Worm (Caenorhabditis elegans) whole organism, dauer: ENCODE measurements around the gene nhr-135.
"Not testable (repeated sequence)": the region's sequence is repeated elsewhere in the genome, so short reads cannot be mapped to it uniquely, and the experiment has no call there.

Experiments used
- unc-62 ChIP-seq: sonication (generic microtip); optimal IDR thresholded peaks from 2 replicates; lab custom pipeline; 2017; ENCODE audit warnings: missing biosample characterization, missing genetic modification reagents, missing genetic modification characterization

The nhr-135 gene

DNA sequence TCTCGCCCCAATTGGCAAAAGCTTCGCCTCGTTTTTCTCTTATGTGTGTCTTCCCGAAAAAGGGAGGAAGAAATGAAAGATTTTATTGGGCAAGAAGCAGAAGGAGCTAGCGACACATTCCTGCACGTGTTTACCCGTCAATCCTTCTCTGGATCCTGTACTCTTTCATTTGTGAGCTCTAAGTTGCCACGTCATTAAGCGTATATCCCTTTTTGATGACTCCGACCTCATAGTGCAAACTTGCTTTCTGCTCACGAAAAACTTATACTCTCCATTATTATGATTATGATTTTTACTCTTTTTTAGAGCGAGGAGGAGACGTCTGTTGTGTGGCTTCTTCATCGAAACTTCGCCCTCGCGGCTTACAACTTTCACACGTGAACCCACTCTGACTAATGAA is 21.3 kb downstream of the nhr-135 start, which contains the start of gene F27B10.1:
F27B10.1 (plus strand) TSS at position 301 of the 400 bp plus-strand sequence.
- TF ChIP-seq unc-62, result no peak

DNA sequence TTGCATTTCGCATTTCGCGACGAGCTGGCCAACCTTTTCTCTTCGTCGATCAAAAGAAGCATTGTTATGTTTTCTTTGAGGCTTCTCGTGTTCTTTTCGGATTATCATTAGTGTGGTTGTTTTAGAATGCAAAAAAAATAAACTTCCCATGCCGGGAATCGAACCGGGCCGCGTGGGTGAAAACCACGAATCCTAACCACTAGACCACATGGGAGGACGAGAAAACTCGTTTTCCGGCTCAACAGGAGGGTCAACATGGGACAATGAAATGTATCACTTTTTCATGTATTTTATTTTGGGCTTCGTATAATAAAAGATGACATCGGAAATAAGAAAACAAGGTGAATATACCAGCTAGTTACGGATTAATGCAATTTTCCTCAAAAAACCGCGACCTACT is 24.0 kb downstream of the nhr-135 start:
- no peak for TF ChIP-seq unc-62

DNA sequence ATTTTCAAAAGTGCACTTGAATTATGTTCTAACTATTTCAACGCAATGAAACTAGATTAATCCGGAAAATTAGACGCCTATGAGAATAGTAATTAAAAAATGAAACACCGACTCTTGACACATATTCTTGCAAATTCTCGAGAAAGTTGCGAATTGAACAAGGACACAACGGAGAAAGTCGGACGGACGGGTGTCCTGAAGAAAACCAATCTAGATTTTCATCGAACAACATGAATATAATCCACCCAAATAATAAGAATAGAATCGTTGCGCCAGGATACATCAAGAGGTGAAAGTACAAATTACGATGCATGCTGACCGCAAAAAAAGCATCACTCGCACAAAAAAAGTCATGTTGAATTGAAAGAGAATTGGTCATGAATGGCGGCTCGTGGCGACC is 24.7 kb downstream of the nhr-135 start:
- TF ChIP-seq unc-62, result no peak

DNA sequence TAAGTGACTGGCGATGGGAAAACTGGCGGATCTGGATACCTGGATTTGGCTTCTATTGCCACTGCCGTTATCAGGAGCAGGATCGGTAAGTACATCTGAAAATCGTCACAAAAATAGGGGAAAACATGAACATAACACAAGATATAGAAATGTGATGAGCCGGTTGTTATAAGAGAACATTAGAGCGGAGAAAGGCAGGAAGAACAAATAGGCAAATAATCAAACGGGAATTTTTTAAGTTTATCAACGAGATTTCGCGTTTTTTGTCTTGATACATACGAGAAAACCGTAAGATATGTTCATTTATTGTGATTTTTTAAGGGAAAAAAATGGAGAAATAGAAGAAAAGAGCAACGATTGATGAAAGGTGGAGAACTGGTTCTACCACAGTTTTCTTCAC is 28.3 kb downstream of the nhr-135 start, which contains the start of gene Y57E12AR.1:
Y57E12AR.1 (minus strand) TSS at position 101 of the 400 bp plus-strand sequence.
- no peak for TF ChIP-seq unc-62

DNA sequence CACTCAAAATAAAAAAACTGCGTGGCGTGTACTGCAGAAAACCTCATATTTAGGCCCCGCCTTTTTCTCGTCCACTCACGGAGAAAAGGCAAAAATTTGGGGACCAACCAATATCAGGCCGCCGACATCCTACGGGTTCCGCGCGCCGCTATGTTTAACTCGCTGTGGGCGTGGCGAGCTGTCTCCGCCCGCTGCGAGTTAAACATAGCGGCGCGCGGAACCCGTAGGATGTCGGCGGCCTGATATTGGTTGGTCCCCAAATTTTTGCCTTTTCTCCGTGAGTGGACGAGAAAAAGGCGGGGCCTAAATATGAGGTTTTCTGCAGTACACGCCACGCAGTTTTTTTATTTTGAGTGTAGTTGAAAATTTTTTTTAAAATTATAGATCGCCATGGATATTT is 30.8 kb downstream of the nhr-135 start, which contains the start of gene tmem-258:
tmem-258 (plus strand) TSS at position 385 of the 400 bp plus-strand sequence.
- TF ChIP-seq unc-62, result not testable (repeated sequence)

DNA sequence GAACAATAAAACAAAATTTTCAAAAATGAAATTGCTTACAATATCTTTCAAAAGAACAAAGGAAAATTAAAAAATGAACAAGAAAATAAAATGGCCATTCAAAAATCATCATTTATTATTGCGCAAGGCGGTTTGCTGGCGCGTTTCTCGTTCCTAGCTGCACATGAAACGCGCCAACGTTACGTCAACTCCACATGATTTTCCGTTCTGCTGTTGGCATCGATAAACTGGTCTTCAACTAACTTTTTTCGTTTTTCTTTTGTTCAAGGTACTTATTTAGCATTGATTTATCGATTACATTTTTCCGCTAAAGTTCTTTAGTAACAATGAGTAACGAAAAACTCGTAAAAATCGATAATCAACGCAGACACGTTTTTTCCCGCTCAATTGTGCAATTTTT is 33.2 kb downstream of the nhr-135 start, which contains the start of the genes Y57E12AL.6 and Y57E12AL.1:
Y57E12AL.6 (minus strand) TSS at position 75 of the 400 bp plus-strand sequence.
Y57E12AL.1 (plus strand) TSS at position 135 of the 400 bp plus-strand sequence.
- no peak for TF ChIP-seq unc-62

DNA sequence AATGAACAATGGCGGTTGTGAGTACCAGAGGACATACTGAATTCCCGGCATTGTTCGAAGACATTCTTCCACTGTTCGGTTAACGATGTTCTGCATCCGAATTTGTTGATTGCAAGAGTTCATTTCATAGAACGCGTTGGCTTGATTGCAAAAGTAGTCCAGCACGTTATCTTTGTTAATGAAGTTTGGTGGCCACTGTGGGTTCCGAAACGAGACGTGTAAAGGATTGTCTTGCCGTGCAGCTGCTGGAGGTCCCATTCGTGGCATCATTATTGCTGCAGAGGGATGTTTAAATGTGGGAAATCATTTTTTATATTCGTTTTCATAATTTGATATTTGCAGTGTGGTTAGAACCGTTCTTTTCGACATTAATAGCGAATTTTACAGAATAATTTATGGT is 34.2 kb downstream of the nhr-135 start, which contains the start of gene mdt-6:
mdt-6 (minus strand) TSS at position 275 of the 400 bp plus-strand sequence.
- TF ChIP-seq unc-62, result no peak

DNA sequence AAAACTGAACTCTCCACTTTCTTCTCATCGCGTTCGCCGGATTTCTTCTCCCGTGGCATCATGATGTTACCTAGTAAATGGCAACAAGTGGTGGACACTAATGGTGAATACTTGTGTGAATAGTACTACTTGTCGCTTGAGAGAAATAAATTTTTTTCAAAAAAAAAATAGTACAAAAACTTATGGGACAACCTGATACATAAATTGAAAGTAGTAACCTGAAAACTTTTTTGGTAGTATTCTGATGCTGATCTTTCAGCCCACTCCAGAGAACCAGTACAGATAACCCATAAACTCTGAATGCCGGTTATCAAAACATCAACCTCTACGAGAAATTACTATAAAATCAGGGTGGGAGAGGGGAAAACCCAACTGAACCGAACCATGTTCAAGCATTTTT is 35.8 kb downstream of the nhr-135 start, which contains the start of gene Y57E12AL.2:
Y57E12AL.2 (plus strand) TSS at position 301 of the 400 bp plus-strand sequence.
- TF ChIP-seq unc-62, result not testable (repeated sequence)

DNA sequence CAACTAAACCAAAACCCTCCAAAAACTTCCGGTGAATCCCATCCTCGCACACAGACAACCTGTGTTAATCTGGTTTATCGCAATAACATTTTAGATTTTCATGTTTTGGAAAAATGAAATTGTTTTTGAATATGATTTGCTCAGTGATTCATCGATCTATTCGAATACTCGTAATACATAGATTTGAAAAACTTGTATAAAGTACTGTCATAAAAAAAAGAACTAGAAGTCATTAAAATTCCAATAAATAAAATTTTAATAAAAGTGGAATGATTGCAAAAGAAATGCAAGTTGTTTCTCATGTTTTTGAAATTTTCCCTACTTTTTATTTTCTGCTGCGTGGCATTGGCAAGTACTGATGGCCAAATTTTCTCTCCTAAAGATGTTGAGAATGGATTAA is 39.0 kb downstream of the nhr-135 start, which contains the start of gene spig-8:
spig-8 (plus strand) TSS at position 301 of the 400 bp plus-strand sequence.
- no peak for TF ChIP-seq unc-62

DNA sequence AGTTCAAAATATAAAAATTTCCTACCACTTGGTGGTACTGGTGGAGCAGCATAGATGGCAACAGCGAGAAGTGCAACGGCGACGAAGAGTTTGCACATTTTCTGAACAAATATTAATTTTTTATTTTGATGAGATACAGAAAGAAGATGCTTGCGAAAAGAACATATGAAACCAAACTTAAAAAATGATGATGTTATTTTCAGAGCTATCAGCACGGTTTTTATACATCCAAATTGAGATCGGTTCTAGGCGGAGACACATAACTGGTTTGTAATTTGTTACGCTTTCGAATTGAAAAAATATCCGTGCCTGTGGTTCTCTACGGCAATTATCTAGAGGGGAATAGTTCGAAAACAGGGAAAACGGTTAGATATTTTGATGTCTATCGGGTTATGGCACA is 40.5 kb downstream of the nhr-135 start, which contains the start of gene txt-17:
txt-17 (minus strand) TSS at position 101 of the 400 bp plus-strand sequence.
- no peak for TF ChIP-seq unc-62

DNA sequence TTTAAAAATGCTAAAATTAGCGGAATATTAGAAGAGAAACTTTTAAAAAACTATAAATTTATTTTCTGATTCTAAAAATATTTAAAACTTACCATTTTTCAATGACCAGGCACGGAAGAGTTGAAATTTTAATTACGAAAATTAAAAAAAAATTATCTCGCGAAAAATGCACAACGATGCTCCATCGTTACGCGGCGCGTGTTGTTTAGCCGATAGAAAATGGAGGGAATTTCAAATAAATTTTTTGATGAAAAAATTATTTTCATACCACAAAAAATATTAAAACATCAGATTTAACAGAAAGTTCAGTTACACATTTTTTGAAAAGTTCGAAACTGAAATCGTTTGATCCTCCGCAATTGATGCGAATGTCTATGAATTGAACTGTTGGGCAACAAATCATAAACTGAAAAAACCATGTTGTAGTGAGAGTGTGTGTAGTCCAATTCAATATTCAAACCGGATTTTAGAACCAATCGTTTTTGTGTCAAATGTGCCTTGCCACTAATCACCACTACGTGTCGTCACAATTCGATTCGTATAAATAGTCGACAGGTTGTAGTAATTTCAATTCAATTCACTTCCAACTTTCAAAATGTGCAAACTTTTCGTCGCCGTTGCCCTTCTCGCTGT is 42.3 kb downstream of the nhr-135 start, which contains the start of the genes tofu-2 and spig-1:
tofu-2 (minus strand) TSS at position 116 of the 633 bp plus-strand sequence.
spig-1 (plus strand) TSS at position 583 of the 633 bp plus-strand sequence.
- no peak for TF ChIP-seq unc-62

DNA sequence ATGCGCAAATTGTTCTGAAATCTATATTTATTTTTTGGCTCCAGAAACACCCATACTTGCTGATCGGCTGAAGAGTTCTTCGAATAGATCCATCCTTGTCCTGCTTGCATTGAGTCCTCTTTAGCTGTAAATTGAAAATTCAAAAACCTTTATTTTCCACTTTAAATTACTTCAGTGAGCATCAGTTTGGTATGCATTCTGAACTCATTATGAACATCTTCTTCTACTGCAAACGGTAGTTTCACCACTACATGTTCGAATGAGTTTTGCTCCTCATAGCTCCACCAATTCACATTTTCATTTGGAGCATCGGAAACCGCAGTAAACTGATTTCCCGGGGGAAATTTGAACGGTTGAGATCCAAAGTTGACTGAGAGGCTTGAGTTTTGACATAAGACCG is 43.4 kb downstream of the nhr-135 start:
- TF ChIP-seq unc-62, result no peak

DNA sequence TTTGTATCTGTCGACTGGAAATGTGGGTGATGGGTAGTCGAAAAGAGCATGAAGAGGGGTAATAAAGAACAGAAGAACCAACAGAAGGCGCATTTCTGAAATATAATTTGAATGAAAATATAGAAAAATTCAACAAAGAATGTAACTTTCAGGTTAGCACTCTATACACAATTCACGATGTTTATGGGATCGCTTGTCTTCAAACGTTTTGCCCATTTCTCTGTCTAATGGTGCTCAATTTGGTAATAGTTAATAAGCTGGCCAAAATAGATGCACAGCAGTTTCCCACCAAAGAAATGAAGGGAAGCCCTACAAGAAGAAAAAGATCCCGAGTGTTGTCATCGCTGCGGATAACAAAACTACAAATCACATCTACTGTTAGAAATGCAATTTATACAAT is 46.1 kb downstream of the nhr-135 start, which contains the start of gene F20A1.8:
F20A1.8 (minus strand) TSS at position 101 of the 400 bp plus-strand sequence.
- no peak for TF ChIP-seq unc-62

DNA sequence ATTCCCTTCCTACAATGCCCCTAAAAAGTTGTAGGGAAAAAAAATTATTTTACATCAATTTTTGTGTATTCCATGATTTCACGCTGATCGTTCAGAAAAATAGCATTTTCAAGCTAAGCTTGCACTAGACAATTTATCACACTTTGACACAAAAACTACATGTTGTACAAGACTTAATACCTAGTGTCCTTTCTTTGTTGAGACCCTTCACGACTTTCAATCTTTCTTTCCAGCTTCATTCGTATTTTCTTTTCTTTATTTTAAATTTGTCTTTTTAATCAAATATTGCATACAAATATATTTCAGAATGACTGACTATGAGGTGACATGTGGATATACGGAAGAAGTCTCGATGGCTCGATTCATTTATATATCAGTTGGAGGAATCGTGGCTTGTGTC is 47.6 kb downstream of the nhr-135 start, which contains the start of gene F20A1.2:
F20A1.2 (plus strand) TSS at position 301 of the 400 bp plus-strand sequence.
- no peak for TF ChIP-seq unc-62
